Fruit fly (Drosophila melanogaster) whole organism: ENCODE results near the gene CG18130.

ENCODE experiments used
- CG8478 ChIP-seq: fragments of >200 bp; optimal IDR thresholded peaks from 2 replicates; lab custom pipeline; 2018; ENCODE audit warnings: inconsistent platforms
- Dll ChIP-seq: fragments of >200 bp; optimal IDR thresholded peaks from 2 replicates; lab custom pipeline; 2017
- EcR ChIP-seq, 2 experiments: fragments of >200 bp; optimal IDR thresholded peaks; 2 replicates each; lab custom pipeline; 2017; ENCODE audit warnings: missing biosample characterization in 2 of 2, missing genetic modification characterization in 2 of 2, missing genetic modification reagents in 2 of 2
- pan ChIP-seq: fragments of >200 bp; optimal IDR thresholded peaks from 2 replicates; lab custom pipeline; 2017
- psq ChIP-seq: fragments of >200 bp; optimal IDR thresholded peaks from 2 replicates; lab custom pipeline; 2017
- usp ChIP-seq: fragments of >200 bp; optimal IDR thresholded peaks from 2 replicates; lab custom pipeline; 2017; ENCODE audit warnings: missing biosample characterization, missing genetic modification characterization, mixed read lengths

dm6 chrX:12014131-12014530 lies 21.6 kb upstream of the CG18130 start:
- TF ChIP-seq CG8478 (lab: Kevin White, UChicago) = no peak
- TF ChIP-seq usp = no peak
- no peak for TF ChIP-seq psq
- no peak for TF ChIP-seq pan (lab: Kevin White, UChicago)
- TF ChIP-seq EcR (GFP tag; optimal IDR thresholded peaks at IDR 0.05; lab: Kevin White, UChicago) = no peak
- TF ChIP-seq Dll (lab: Kevin White, UChicago) = no peak
